Fruit fly (Drosophila melanogaster): ENCODE measurements around the gene sofe.

The sofe gene

dm6 chrX:10820741-10821140 is 36.5 kb downstream of the sofe start:
- TF ChIP-seq Dll (optimal IDR thresholded peaks at IDR 0.05): no peak
- no peak for TF ChIP-seq CG8478 (optimal IDR thresholded peaks at IDR 0.05)
- TF ChIP-seq EcR (GFP tag; optimal IDR thresholded peaks at IDR 0.05): no peak
- TF ChIP-seq pan (optimal IDR thresholded peaks at IDR 0.05): no peak
- no peak for TF ChIP-seq psq (optimal IDR thresholded peaks at IDR 0.05)
- no peak for TF ChIP-seq usp (GFP tag; optimal IDR thresholded peaks at IDR 0.05)

dm6 chrX:10816856-10817255 is 40.4 kb downstream of the sofe start:
- TF ChIP-seq CG8478 (optimal IDR thresholded peaks at IDR 0.05) (peak; percentile 8), Dll (optimal IDR thresholded peaks at IDR 0.05) (no peak)

- TF ChIP-seq psq (optimal IDR thresholded peaks at IDR 0.05) (no peak), CG8478 (optimal IDR thresholded peaks at IDR 0.05) (peak; percentile 14), EcR (GFP tag; optimal IDR thresholded peaks at IDR 0.05) (no peak), Dll (optimal IDR thresholded peaks at IDR 0.05) (peak; percentile 36)
These were observed 41.6 kb downstream of the sofe start for dm6 chrX:10815511-10816080.

- TF ChIP-seq CG8478 (optimal IDR thresholded peaks at IDR 0.05): no peak
These were observed 42.3 kb downstream of the sofe start for dm6 chrX:10814832-10815372.

dm6 chrX:10814113-10814512 is 43.1 kb downstream of the sofe start:
- TF ChIP-seq usp (GFP tag; optimal IDR thresholded peaks at IDR 0.05) (no peak), Dll (optimal IDR thresholded peaks at IDR 0.05) (peak; percentile 27)

- no peak for TF ChIP-seq usp (GFP tag; optimal IDR thresholded peaks at IDR 0.05)
- TF ChIP-seq pan (optimal IDR thresholded peaks at IDR 0.05): no peak
- no peak for TF ChIP-seq psq (optimal IDR thresholded peaks at IDR 0.05)
- TF ChIP-seq EcR (GFP tag; optimal IDR thresholded peaks at IDR 0.05): no peak
These were observed 48.5 kb downstream of the sofe start for dm6 chrX:10808684-10809083.

- TF ChIP-seq usp (GFP tag; optimal IDR thresholded peaks at IDR 0.05) (no peak), psq (optimal IDR thresholded peaks at IDR 0.05) (no peak), EcR (GFP tag; optimal IDR thresholded peaks at IDR 0.05) (no peak), pan (optimal IDR thresholded peaks at IDR 0.05) (no peak), CG8478 (optimal IDR thresholded peaks at IDR 0.05) (no peak), Dll (optimal IDR thresholded peaks at IDR 0.05) (peak; percentile 47)
These were observed 50.3 kb downstream of the sofe start for dm6 chrX:10806718-10807412.

dm6 chrX:10805651-10806191 is 51.5 kb downstream of the sofe start:
- TF ChIP-seq EcR (GFP tag; optimal IDR thresholded peaks at IDR 0.05) (no peak), Dll (optimal IDR thresholded peaks at IDR 0.05) (peak; percentile 71)

Measured in whole organism.